Worm (Caenorhabditis elegans) whole organism, L4 larva: ENCODE measurements around the gene gly-9.

Source experiments
- Y5F2A.4 ChIP-seq: fragments of 200-800 bp; sonication (Bioruptor generic); optimal IDR thresholded peaks from 2 replicates; lab custom pipeline; 2018; ENCODE audit warnings: mild to moderate bottlenecking, missing genetic modification characterization, missing compliant biosample characterization
- aly-2 ChIP-seq: sonication (generic microtip); optimal IDR thresholded peaks from 2 replicates; lab custom pipeline; 2018; ENCODE audit warnings: missing biosample characterization, missing genetic modification characterization
- attf-4 ChIP-seq: sonication (generic microtip); optimal IDR thresholded peaks from 3 replicates; lab custom pipeline; 2017; ENCODE audit warnings: missing biosample characterization, missing genetic modification characterization
- daf-19 ChIP-seq: fragments of 200-800 bp; sonication (Bioruptor generic); conservative IDR thresholded peaks from 2 replicates; pipeline ENCODE4 v1.3.6; 2022; ENCODE audit warnings: missing genetic modification characterization, missing compliant biosample characterization
- hif-1 ChIP-seq, 2 experiments: sonication (generic microtip); optimal IDR thresholded peaks; 2 replicates each; lab custom pipeline; 2016 to 2017; ENCODE audit warnings: missing compliant biosample characterization in 2 of 2, missing genetic modification characterization in 2 of 2, missing genetic modification reagents in 2 of 2, missing genotype in 2 of 2, mild to moderate bottlenecking in 1 of 2
- saeg-2 ChIP-seq: fragments of 200-800 bp; sonication (Bioruptor generic); IDR thresholded peaks from 2 replicates; pipeline ENCODE4 v1.3.6; 2022; ENCODE audit warnings: missing genetic modification reagents, missing genetic modification characterization, missing compliant biosample characterization
- snpc-4 ChIP-seq: fragments of 150-350 bp; optimal IDR thresholded peaks from 2 replicates; lab custom pipeline; 2014; ENCODE audit warnings: missing biosample characterization, missing genetic modification characterization
- unc-62 ChIP-seq, 3 experiments: fragments of 150-350 bp in 1 of 3; sonication (generic microtip); optimal IDR thresholded peaks in 2 of 3; peaks in 1 of 3; 1 replicate in 1 of 3; 2 replicates in 2 of 3; lab custom pipeline; 2014 to 2017; ENCODE audit warnings: missing biosample characterization in 3 of 3, missing genetic modification characterization in 3 of 3, missing genetic modification reagents in 3 of 3, missing genotype in 1 of 3

DNA sequence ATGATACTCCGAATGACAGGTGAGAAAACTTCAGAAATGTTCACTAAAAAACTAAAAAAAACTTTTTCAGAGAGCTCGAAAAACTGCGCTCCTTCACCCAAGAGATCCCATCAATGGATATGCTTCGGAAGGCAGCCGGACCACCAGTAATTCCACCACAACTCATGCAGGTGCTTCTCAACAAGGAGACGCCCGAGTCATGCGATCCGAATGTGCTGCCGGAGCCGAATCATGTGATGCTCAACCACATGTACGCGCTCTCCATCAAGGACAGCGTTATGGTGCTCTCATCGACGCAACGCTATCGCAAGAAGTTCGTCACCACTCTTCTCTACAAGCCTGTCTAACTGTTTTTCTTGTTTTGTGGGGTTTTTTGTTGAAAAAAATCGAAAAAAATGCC lies 52.6 kb downstream of the gly-9 start:
- no peak for TF ChIP-seq saeg-2 (GFP tag; lab: Robert Waterston, UW)
- no peak for TF ChIP-seq aly-2 (tag; lab: Kevin White, UChicago)
- no peak for TF ChIP-seq unc-62 (GFP tag; optimal IDR thresholded peaks at IDR 0.05 in 1 of 2; lab: Kevin White, UChicago)
- TF ChIP-seq unc-62 (tag; optimal IDR thresholded peaks at IDR 0.05; lab: Kevin White, UChicago): no peak
- no peak for TF ChIP-seq daf-19 (GFP tag; lab: Robert Waterston, UW)
- TF ChIP-seq hif-1 (tag; optimal IDR thresholded peaks at IDR 0.05; lab: Kevin White, UChicago): no peak
- TF ChIP-seq attf-4 (tag; lab: Kevin White, UChicago): no peak
- no peak for TF ChIP-seq Y5F2A.4 (GFP tag; lab: Kevin White, UChicago)
- no peak for TF ChIP-seq snpc-4
